Fruit fly (Drosophila melanogaster) whole organism: ENCODE results near the gene CG14212.

Experiments
- CG8478 ChIP-seq: fragments of >200 bp; optimal IDR thresholded peaks from 2 replicates; lab custom pipeline; 2018; ENCODE audit warnings: inconsistent platforms
- psq ChIP-seq: fragments of >200 bp; optimal IDR thresholded peaks from 2 replicates; lab custom pipeline; 2017

DNA sequence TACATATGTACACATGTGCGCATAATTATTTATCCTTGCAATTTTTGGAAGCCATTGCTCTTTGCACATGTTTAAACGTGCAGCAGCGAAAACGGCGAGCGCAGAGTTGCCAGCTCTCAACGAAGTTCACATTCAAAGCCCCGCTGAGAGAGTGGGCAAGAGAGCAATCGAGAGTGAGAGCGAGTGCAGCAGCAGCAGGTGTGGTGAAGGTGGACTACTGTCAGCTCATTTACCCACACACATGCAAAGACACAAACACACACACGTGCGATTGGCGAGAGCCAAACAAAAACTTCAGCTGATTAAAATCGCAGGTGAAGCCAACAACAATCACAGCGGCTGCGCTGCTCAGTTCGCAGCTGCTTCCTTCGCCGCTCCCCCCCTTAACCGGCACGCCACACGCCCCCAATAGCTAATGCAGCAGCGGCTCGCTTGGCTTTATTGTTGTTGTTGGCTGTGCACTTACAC is 5.9 kb downstream of the CG14212 start:
- no peak for TF ChIP-seq CG8478 (lab: Kevin White, UChicago)
- no peak for TF ChIP-seq psq (lab: Kevin White, UChicago)
